Worm (Caenorhabditis elegans) whole organism, L1 larva: ENCODE data around the gene F56C9.8.

Source experiments
- C16A3.4 ChIP-seq: fragments of 150-350 bp; optimal IDR thresholded peaks from 2 replicates; lab custom pipeline; 2014; ENCODE audit warnings: missing biosample characterization, missing genetic modification characterization
- alr-1 ChIP-seq: fragments of 200-800 bp; sonication (Bioruptor generic); optimal IDR thresholded peaks from 2 replicates; lab custom pipeline; 2018; ENCODE audit warnings: borderline replicate concordance, mild to moderate bottlenecking, missing genetic modification characterization, missing compliant biosample characterization
- aly-2 ChIP-seq: fragments of 150-350 bp; optimal IDR thresholded peaks from 2 replicates; lab custom pipeline; 2014; ENCODE audit warnings: missing biosample characterization, missing genetic modification characterization
- blmp-1 ChIP-seq: fragments of 150-350 bp; optimal IDR thresholded peaks from 2 replicates; lab custom pipeline; 2014; ENCODE audit warnings: missing biosample characterization, missing genetic modification characterization
- ceh-8 ChIP-seq: fragments of 200-800 bp; sonication (Bioruptor generic); optimal IDR thresholded peaks from 2 replicates; lab custom pipeline; 2018; ENCODE audit warnings: mild to moderate bottlenecking, missing genetic modification characterization, moderate library complexity, missing compliant biosample characterization
- ceh-82 ChIP-seq, 3 experiments: fragments of 150-350 bp in 1 of 3; sonication (generic microtip) in 2 of 3; optimal IDR thresholded peaks; 2 replicates each; lab custom pipeline; 2014 to 2017; ENCODE audit warnings: missing biosample characterization in 3 of 3, missing genetic modification characterization in 3 of 3
- ceh-88 ChIP-seq: fragments of 200-800 bp; sonication (Bioruptor generic); IDR thresholded peaks from 2 replicates; pipeline ENCODE4 v1.3.6; 2022; ENCODE audit warnings: missing genetic modification characterization, missing compliant biosample characterization
- ceh-90 ChIP-seq: sonication (generic microtip); optimal IDR thresholded peaks from 2 replicates; lab custom pipeline; 2016; ENCODE audit warnings: missing genetic modification characterization, missing compliant biosample characterization
- dpl-1 ChIP-seq, 3 experiments: fragments of 150-350 bp in 2 of 3; sonication (generic microtip) in 1 of 3; optimal IDR thresholded peaks; 2 replicates each; lab custom pipeline; 2014 to 2017; ENCODE audit warnings: missing biosample characterization in 3 of 3, missing genetic modification characterization in 3 of 3, missing genetic modification reagents in 3 of 3
- dsc-1 ChIP-seq: sonication (generic microtip); optimal IDR thresholded peaks from 2 replicates; lab custom pipeline; 2016; ENCODE audit warnings: mild to moderate bottlenecking, missing genetic modification characterization, missing compliant biosample characterization
- efl-1 ChIP-seq, 4 experiments: fragments of 150-350 bp; optimal IDR thresholded peaks in 3 of 4; peaks in 1 of 4; 1 replicate in 1 of 4; 2 replicates in 3 of 4; lab custom pipeline; 2014; ENCODE audit warnings: missing biosample characterization in 2 of 4, missing genetic modification characterization in 2 of 4, missing genetic modification reagents in 2 of 4
- efl-3 ChIP-seq: fragments of 200-800 bp; sonication (Bioruptor generic); optimal IDR thresholded peaks from 2 replicates; lab custom pipeline; 2018; ENCODE audit warnings: mild to moderate bottlenecking, missing genetic modification characterization, missing compliant biosample characterization
- egl-27 ChIP-seq, 2 experiments: fragments of 150-350 bp in 1 of 2; sonication (generic microtip); optimal IDR thresholded peaks; 3 replicates each; lab custom pipeline; 2017 to 2018; ENCODE audit warnings: missing biosample characterization in 2 of 2, missing genetic modification characterization in 2 of 2, missing genetic modification reagents in 2 of 2
- elt-2 ChIP-seq: sonication (generic microtip); optimal IDR thresholded peaks from 2 replicates; lab custom pipeline; 2016; ENCODE audit warnings: missing genetic modification characterization, mild to moderate bottlenecking, inconsistent platforms, missing compliant biosample characterization, missing genetic modification reagents
- elt-3 ChIP-seq, 6 experiments: fragments of 150-350 bp in 1 of 6; sonication (generic microtip); optimal IDR thresholded peaks; 2 replicates each; lab custom pipeline; 2017 to 2018; ENCODE audit warnings: missing biosample characterization in 6 of 6, missing genetic modification characterization in 6 of 6, inconsistent platforms in 1 of 6
- grh-1 ChIP-seq: fragments of 200-800 bp; sonication (Bioruptor generic); IDR thresholded peaks from 2 replicates; pipeline ENCODE4 v1.3.6; 2022; ENCODE audit warnings: missing genetic modification reagents, missing genetic modification characterization, missing compliant biosample characterization
- hpl-2 ChIP-seq: fragments of 150-350 bp; optimal IDR thresholded peaks from 2 replicates; lab custom pipeline; 2014; ENCODE audit warnings: missing biosample characterization, missing genetic modification reagents, missing genetic modification characterization
- lin-13 ChIP-seq: fragments of 150-350 bp; optimal IDR thresholded peaks from 2 replicates; lab custom pipeline; 2014; ENCODE audit warnings: missing biosample characterization, missing genetic modification reagents, missing genetic modification characterization
- lin-14 ChIP-seq: fragments of 200-800 bp; sonication (Bioruptor generic); optimal IDR thresholded peaks from 2 replicates; lab custom pipeline; 2018; ENCODE audit warnings: mild to moderate bottlenecking, missing genetic modification characterization, moderate library complexity, missing compliant biosample characterization
- lin-15B ChIP-seq: fragments of 150-350 bp; sonication (generic microtip); optimal IDR thresholded peaks from 3 replicates; lab custom pipeline; 2014; ENCODE audit warnings: missing biosample characterization, missing genetic modification characterization
- lin-35 ChIP-seq, 2 experiments: fragments of 150-350 bp; optimal IDR thresholded peaks; 2 replicates each; lab custom pipeline; 2014; ENCODE audit warnings: missing biosample characterization in 2 of 2, missing genetic modification characterization in 2 of 2, missing genetic modification reagents in 2 of 2
- lsy-2 ChIP-seq, 2 experiments: fragments of 150-350 bp; optimal IDR thresholded peaks; 2 replicates each; lab custom pipeline; 2014; ENCODE audit warnings: missing biosample characterization in 2 of 2, missing genetic modification characterization in 2 of 2
- mdl-1 ChIP-seq, 2 experiments: fragments of 150-350 bp; optimal IDR thresholded peaks; 2 replicates each; lab custom pipeline; 2014 to 2017; ENCODE audit warnings: missing biosample characterization in 2 of 2, missing genetic modification characterization in 2 of 2, inconsistent platforms in 1 of 2
- mef-2 ChIP-seq: fragments of 150-350 bp; optimal IDR thresholded peaks from 2 replicates; lab custom pipeline; 2014; ENCODE audit warnings: missing biosample characterization, missing genetic modification characterization
- mep-1 ChIP-seq: fragments of 150-350 bp; optimal IDR thresholded peaks from 2 replicates; lab custom pipeline; 2014; ENCODE audit warnings: missing biosample characterization, missing genetic modification characterization
- nhr-19 ChIP-seq: fragments of 200-800 bp; sonication (Bioruptor generic); conservative IDR thresholded peaks from 2 replicates; pipeline ENCODE4 v1.3.6; 2022; ENCODE audit warnings: missing genetic modification characterization, missing compliant biosample characterization
- nhr-20 ChIP-seq: sonication (generic microtip); optimal IDR thresholded peaks from 2 replicates; lab custom pipeline; 2016; ENCODE audit warnings: mild to moderate bottlenecking, missing genetic modification characterization, missing compliant biosample characterization
- nhr-237 ChIP-seq: fragments of 150-350 bp; optimal IDR thresholded peaks from 2 replicates; lab custom pipeline; 2014; ENCODE audit warnings: missing biosample characterization, missing genetic modification characterization
- nhr-28 ChIP-seq: fragments of 150-350 bp; optimal IDR thresholded peaks from 2 replicates; lab custom pipeline; 2014; ENCODE audit warnings: missing biosample characterization, missing genetic modification characterization
- nhr-47 ChIP-seq: sonication (generic microtip); optimal IDR thresholded peaks from 2 replicates; lab custom pipeline; 2016; ENCODE audit warnings: mild to moderate bottlenecking, missing genetic modification characterization, moderate library complexity, missing compliant biosample characterization
- nhr-71 ChIP-seq: sonication (generic microtip); optimal IDR thresholded peaks from 2 replicates; lab custom pipeline; 2016; ENCODE audit warnings: mild to moderate bottlenecking, missing genetic modification characterization, moderate library complexity, missing compliant biosample characterization
- nhr-76 ChIP-seq: sonication (generic microtip); optimal IDR thresholded peaks from 2 replicates; lab custom pipeline; 2017; ENCODE audit warnings: missing biosample characterization, missing genetic modification characterization
- nhr-77 ChIP-seq: fragments of 150-350 bp; optimal IDR thresholded peaks from 2 replicates; lab custom pipeline; 2014; ENCODE audit warnings: missing biosample characterization, missing genetic modification characterization
- nhr-84 ChIP-seq: sonication (generic microtip); optimal IDR thresholded peaks from 2 replicates; lab custom pipeline; 2017; ENCODE audit warnings: missing biosample characterization, missing genetic modification characterization
- nhr-85 ChIP-seq: sonication (generic microtip); peaks from one replicate; lab custom pipeline; 2016; ENCODE audit warnings: missing genetic modification characterization, inconsistent platforms, missing compliant biosample characterization
- nhr-90 ChIP-seq: sonication (generic microtip); optimal IDR thresholded peaks from 2 replicates; lab custom pipeline; 2016; ENCODE audit warnings: mild to moderate bottlenecking, missing genetic modification characterization, missing compliant biosample characterization; ENCODE audit not compliant: poor library complexity
- pag-3 ChIP-seq: sonication (generic microtip); optimal IDR thresholded peaks from 2 replicates; lab custom pipeline; 2017; ENCODE audit warnings: missing genetic modification characterization, mild to moderate bottlenecking, missing compliant biosample characterization, antibody characterized with exemption, borderline replicate concordance; ENCODE audit not compliant: insufficient read depth
- snu-23 ChIP-seq: sonication (generic microtip); optimal IDR thresholded peaks from 2 replicates; lab custom pipeline; 2016; ENCODE audit warnings: missing genetic modification characterization, missing compliant biosample characterization
- sox-4 ChIP-seq: sonication (generic microtip); optimal IDR thresholded peaks from 2 replicates; lab custom pipeline; 2016; ENCODE audit warnings: missing genetic modification characterization, missing compliant biosample characterization
- swsn-7 ChIP-seq: sonication (generic microtip); optimal IDR thresholded peaks from 2 replicates; lab custom pipeline; 2016; ENCODE audit warnings: missing genetic modification characterization, missing compliant biosample characterization
- tbx-2 ChIP-seq: sonication (generic microtip); optimal IDR thresholded peaks from 2 replicates; lab custom pipeline; 2016; ENCODE audit warnings: missing genetic modification characterization, missing compliant biosample characterization
- unc-130 ChIP-seq: fragments of 150-350 bp; optimal IDR thresholded peaks from 2 replicates; lab custom pipeline; 2017; ENCODE audit warnings: missing biosample characterization, missing genetic modification characterization, inconsistent platforms
- unc-86 ChIP-seq: sonication (generic microtip); optimal IDR thresholded peaks from 2 replicates; lab custom pipeline; 2016; ENCODE audit warnings: missing genetic modification characterization, missing compliant biosample characterization
- xbp-1 ChIP-seq: sonication (generic microtip); optimal IDR thresholded peaks from 2 replicates; lab custom pipeline; 2016; ENCODE audit warnings: missing genetic modification characterization, missing compliant biosample characterization
- ztf-4 ChIP-seq: fragments of 150-350 bp; optimal IDR thresholded peaks from 2 replicates; lab custom pipeline; 2014; ENCODE audit warnings: missing biosample characterization, missing genetic modification characterization

F56C9.8 gene

ce11 chrIII:7300763-7301162 lies 18.5 kb downstream of the F56C9.8 start (continued):
- no peak for TF ChIP-seq nhr-47 (tag; lab: Kevin White, UChicago)
- no peak for TF ChIP-seq tbx-2 (tag; lab: Kevin White, UChicago)
- TF ChIP-seq grh-1 (GFP tag; lab: Robert Waterston, UW) = peak; percentile 32; the same call in 1 of the 2 replicates
- no peak for TF ChIP-seq nhr-84 (tag; lab: Kevin White, UChicago)
- no peak for TF ChIP-seq egl-27 (tag; optimal IDR thresholded peaks at IDR 0.05; lab: Kevin White, UChicago)
- peak; percentile 40 for TF ChIP-seq nhr-20 (tag; lab: Kevin White, UChicago)
- TF ChIP-seq lin-13 (GFP tag; lab: Kevin White, UChicago) = no peak
- TF ChIP-seq mdl-1 (tag; optimal IDR thresholded peaks at IDR 0.05; lab: Kevin White, UChicago) = no peak
- TF ChIP-seq alr-1 (tag; lab: Kevin White, UChicago) = no peak
- no peak for TF ChIP-seq sox-4
- TF ChIP-seq mef-2 (tag; lab: Kevin White, UChicago) = no peak
- TF ChIP-seq lin-15B (tag; lab: Kevin White, UChicago) = no peak
- TF ChIP-seq elt-2 = no peak
- TF ChIP-seq lin-14 = peak; percentile 44
- TF ChIP-seq nhr-77 (tag; lab: Kevin White, UChicago) = no peak
- no peak for TF ChIP-seq xbp-1
- no peak for TF ChIP-seq nhr-237 (tag; lab: Kevin White, UChicago)
- TF ChIP-seq dpl-1 (GFP tag; optimal IDR thresholded peaks at IDR 0.05; lab: Kevin White, UChicago) = no peak
- TF ChIP-seq, all 84 proteins: peak for 11

ce11 chrIII:7300169-7300568 lies 19.1 kb downstream of the F56C9.8 start:
- TF ChIP-seq nhr-85 (tag; lab: Kevin White, UChicago) = peak; percentile 99
- peak; percentile 84 for TF ChIP-seq nhr-90 (tag; lab: Kevin White, UChicago)
- TF ChIP-seq efl-1 (optimal IDR thresholded peaks at IDR 0.05; lab: Kevin White, UChicago) = peak in 1 of 2 experiments; percentile 8
- TF ChIP-seq efl-1 (GFP tag; optimal IDR thresholded peaks at IDR 0.05 in 1 of 2; lab: Kevin White, UChicago) = peak in 1 of 2 experiments; percentile 85
- TF ChIP-seq nhr-76 = no peak
- peak; percentile 59 for TF ChIP-seq snu-23 (GFP tag; lab: Kevin White, UChicago)
- TF ChIP-seq efl-3 (GFP tag; lab: Kevin White, UChicago) = peak; percentile 38
- peak in 1 of 2 experiments; percentile 53 for TF ChIP-seq mdl-1 (tag; optimal IDR thresholded peaks at IDR 0.05; lab: Kevin White, UChicago)
- TF ChIP-seq pag-3 (tag; lab: Kevin White, UChicago) = no peak
- TF ChIP-seq lin-35 (GFP tag; optimal IDR thresholded peaks at IDR 0.05; lab: Kevin White, UChicago) = peak in 1 of 2 experiments; percentile 59
- TF ChIP-seq swsn-7 (tag; lab: Kevin White, UChicago) = no peak
- TF ChIP-seq dpl-1 (GFP tag; optimal IDR thresholded peaks at IDR 0.05; lab: Kevin White, UChicago) = peak in 1 of 3 experiments; percentile 39
- TF ChIP-seq nhr-77 (tag; lab: Kevin White, UChicago) = no peak
- TF ChIP-seq nhr-71 (tag; lab: Kevin White, UChicago) = peak; percentile 85
- no peak for TF ChIP-seq ceh-82 (tag; optimal IDR thresholded peaks at IDR 0.05; lab: Kevin White, UChicago)
- peak; percentile 81 for TF ChIP-seq lin-14
- peak; percentile 64 for TF ChIP-seq blmp-1
- TF ChIP-seq nhr-47 (tag; lab: Kevin White, UChicago) = peak; percentile 54
- TF ChIP-seq unc-86 = no peak
- TF ChIP-seq lsy-2 (tag; optimal IDR thresholded peaks at IDR 0.05; lab: Kevin White, UChicago) = peak; percentile 50 to 72
- no peak for TF ChIP-seq nhr-28 (tag; lab: Kevin White, UChicago)
- TF ChIP-seq C16A3.4 = peak; percentile 69
- peak; percentile 31 for TF ChIP-seq lin-13 (GFP tag; lab: Kevin White, UChicago)
- TF ChIP-seq nhr-19 (GFP tag; lab: Robert Waterston, UW) = peak; percentile 57
- TF ChIP-seq unc-130 (tag; lab: Kevin White, UChicago) = no peak
- TF ChIP-seq ceh-88 = no peak
- TF ChIP-seq ceh-8 (GFP tag; lab: Kevin White, UChicago) = no peak
- TF ChIP-seq nhr-20 (tag; lab: Kevin White, UChicago) = peak; percentile 89
- TF ChIP-seq dsc-1 (tag; lab: Kevin White, UChicago) = no peak
- TF ChIP-seq egl-27 (tag; optimal IDR thresholded peaks at IDR 0.05; lab: Kevin White, UChicago) = no peak
- TF ChIP-seq ceh-90 = no peak
- TF ChIP-seq tbx-2 (tag; lab: Kevin White, UChicago) = peak; percentile 63
- no peak for TF ChIP-seq hpl-2 (GFP tag; lab: Kevin White, UChicago)
- no peak for TF ChIP-seq ztf-4 (tag; lab: Kevin White, UChicago)
- TF ChIP-seq elt-3 (tag; optimal IDR thresholded peaks at IDR 0.05; lab: Kevin White, UChicago) = peak in 3 of 6 experiments; percentile 27 to 90 (median 89)
- peak; percentile 36; the same call in 1 of the 2 replicates for TF ChIP-seq grh-1 (GFP tag; lab: Robert Waterston, UW)
- TF ChIP-seq aly-2 = no peak
- TF ChIP-seq mep-1 (tag; lab: Kevin White, UChicago) = peak; percentile 46
